Worm (Caenorhabditis elegans): Measurements from ENCODE around the gene C03A7.13.

C03A7.13 gene

DNA sequence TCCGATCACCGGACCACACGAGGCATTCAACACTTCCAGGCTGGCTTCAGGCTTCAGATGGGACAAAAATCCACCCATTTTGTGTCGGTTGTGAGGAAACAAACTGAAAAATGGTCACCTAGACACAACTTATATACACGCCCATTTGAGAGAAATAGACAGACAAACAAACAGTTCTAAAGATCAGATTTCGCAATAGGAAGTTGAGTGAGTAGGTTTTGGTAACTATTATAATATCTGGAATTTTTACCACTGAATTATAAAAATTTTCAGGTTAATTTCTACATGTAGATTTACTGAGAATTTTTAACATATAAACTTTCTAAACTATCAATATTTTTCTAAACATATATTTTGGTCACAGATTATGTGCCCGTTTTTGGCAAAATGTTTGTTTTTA lies 41.4 kb upstream of the C03A7.13 start, which contains the start of gene cest-32:
TSS of gene cest-32 (minus strand) at position 115 of the 400 bp plus-strand sequence.
- TF ChIP-seq cebp-1 (GFP tag; IDR thresholded peaks at IDR 0.05), result peak; percentile 81
- TF ChIP-seq cebp-1 (tag; optimal IDR thresholded peaks at IDR 0.05), result peak; percentile 96
- no peak for TF ChIP-seq F55B11.4 (tag; optimal IDR thresholded peaks at IDR 0.05; ENCODE audit: borderline replicate concordance, insufficient read depth)

ce11 chrV:5228513-5228912 lies 36.2 kb upstream of the C03A7.13 start:
- TF ChIP-seq madf-6 (GFP tag; IDR thresholded peaks at IDR 0.05) (0 out of 2 replicates have a peak, but pooled peaks have one; percentile 13), rpc-1 (optimal IDR thresholded peaks at IDR 0.05) (no peak), rpc-1 (tag; optimal IDR thresholded peaks at IDR 0.05) (no peak)

DNA sequence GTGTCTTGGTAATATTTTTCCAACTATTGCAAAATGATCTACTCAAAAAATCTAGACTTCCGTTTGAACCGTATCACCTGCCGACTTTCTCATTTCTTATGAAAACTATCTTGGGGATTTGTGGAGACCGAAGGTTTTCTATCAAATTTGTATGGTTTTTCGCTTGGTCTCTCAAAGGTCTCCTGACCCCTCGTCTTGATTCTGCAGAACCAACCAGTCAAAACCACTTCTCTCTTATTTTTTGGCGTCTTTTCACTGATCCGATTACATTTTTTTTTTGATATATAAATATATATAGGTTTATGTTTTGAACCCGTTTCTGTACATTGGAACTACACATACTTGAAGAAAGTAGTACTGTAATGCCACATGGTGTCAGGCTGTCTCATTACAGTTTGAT lies 33.3 kb upstream of the C03A7.13 start:
- no peak for TF ChIP-seq ztf-6 (GFP tag; IDR thresholded peaks at IDR 0.05)
- no peak for TF ChIP-seq unc-130 (GFP tag; optimal IDR thresholded peaks at IDR 0.05)
- no peak for TF ChIP-seq F22D6.2 (tag; optimal IDR thresholded peaks at IDR 0.05)
- TF ChIP-seq let-526 (GFP tag; IDR thresholded peaks at IDR 0.05), result no peak
- no peak for TF ChIP-seq madf-6 (GFP tag; IDR thresholded peaks at IDR 0.05)
- no peak for TF ChIP-seq nfyb-1 (GFP tag; IDR thresholded peaks at IDR 0.05)
- TF ChIP-seq hlh-26 (GFP tag; conservative IDR thresholded peaks at IDR 0.05), result no peak
- no peak for TF ChIP-seq lsl-1 (GFP tag; optimal IDR thresholded peaks at IDR 0.05)
- TF ChIP-seq gei-17 (GFP tag; optimal IDR thresholded peaks at IDR 0.05), result no peak
- TF ChIP-seq pha-4 (tag; optimal IDR thresholded peaks at IDR 0.05), result no peak
- TF ChIP-seq F23B12.7 (tag; optimal IDR thresholded peaks at IDR 0.05; ENCODE audit: insufficient read depth), result no peak
- no peak for TF ChIP-seq rcor-1 (GFP tag; IDR thresholded peaks at IDR 0.05)
- TF ChIP-seq aptf-2 (GFP tag; conservative IDR thresholded peaks at IDR 0.05), result no peak
- no peak for TF ChIP-seq zim-3 (tag; optimal IDR thresholded peaks at IDR 0.05)

DNA sequence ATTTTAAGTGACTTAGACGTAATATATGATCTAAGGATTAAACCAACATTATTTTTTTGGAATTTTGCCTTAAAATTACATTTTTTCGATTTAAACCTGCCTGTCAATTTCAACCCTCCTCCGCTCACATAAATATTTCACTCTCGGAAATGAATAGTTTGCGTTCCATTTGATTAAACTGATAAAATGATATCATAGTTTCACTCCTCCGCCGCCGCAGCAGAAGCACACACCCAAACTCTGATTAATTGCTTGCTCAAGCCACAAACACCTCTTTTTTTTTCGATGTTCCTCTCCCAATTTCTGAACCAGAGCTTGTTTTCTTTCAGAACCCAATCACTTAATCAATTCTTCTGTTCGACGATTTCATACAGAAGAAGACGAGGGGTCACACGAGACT lies 30.7 kb upstream of the C03A7.13 start, which contains the start of gene Y49G5B.1:
TSS of gene Y49G5B.1 (plus strand) at position 324 of the 400 bp plus-strand sequence.
- no peak for TF ChIP-seq hmg-20 (GFP tag; IDR thresholded peaks at IDR 0.05)
- TF ChIP-seq ceh-100 (GFP tag; IDR thresholded peaks at IDR 0.05), result no peak
- TF ChIP-seq zim-3 (tag; optimal IDR thresholded peaks at IDR 0.05), result no peak
- TF ChIP-seq dpl-1 (GFP tag; optimal IDR thresholded peaks at IDR 0.05), result no peak
- no peak for TF ChIP-seq hrde-1 (tag; optimal IDR thresholded peaks at IDR 0.05; ENCODE audit: borderline replicate concordance)
- peak; percentile 59 for TF ChIP-seq nhr-80 (tag; optimal IDR thresholded peaks at IDR 0.05)
- TF ChIP-seq C17E4.6 (GFP tag; IDR thresholded peaks at IDR 0.05), result no peak
- no peak for TF ChIP-seq nfya-2 (GFP tag; IDR thresholded peaks at IDR 0.05)
- TF ChIP-seq snpc-1.1 (tag; optimal IDR thresholded peaks at IDR 0.05; ENCODE audit: insufficient read depth), result no peak

DNA sequence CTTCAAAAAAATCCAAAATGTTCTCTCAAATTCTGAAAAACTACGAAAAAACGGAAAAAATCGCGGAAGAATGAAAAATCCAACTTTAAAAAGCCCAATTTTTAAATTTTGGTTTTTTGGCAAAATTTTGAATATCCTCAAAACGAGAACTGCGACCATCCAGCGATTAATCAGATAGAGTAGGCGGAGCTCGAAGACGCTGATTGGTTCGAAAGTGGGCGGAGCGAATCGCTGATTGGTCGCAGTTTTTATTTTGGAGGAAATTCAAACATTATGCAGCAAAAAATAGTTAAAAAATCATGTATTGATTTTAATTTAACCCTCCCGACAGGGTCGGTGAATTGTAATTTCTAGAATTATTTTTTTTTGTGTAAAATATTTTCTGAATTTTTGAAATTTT lies 21.3 kb upstream of the C03A7.13 start:
- TF ChIP-seq lin-54 (GFP tag; optimal IDR thresholded peaks at IDR 0.05), result no peak
- peak; percentile 93 for TF ChIP-seq nfyb-1 (GFP tag; IDR thresholded peaks at IDR 0.05)
- TF ChIP-seq attf-5 (GFP tag; optimal IDR thresholded peaks at IDR 0.05), result no peak
- TF ChIP-seq nfya-2 (GFP tag; IDR thresholded peaks at IDR 0.05), result 0 out of 2 replicates have a peak, but pooled peaks have one; percentile 72
- no peak for TF ChIP-seq sptf-2 (GFP tag; optimal IDR thresholded peaks at IDR 0.05)
- TF ChIP-seq tlf-1 (GFP tag; optimal IDR thresholded peaks at IDR 0.05), result no peak
- TF ChIP-seq nhr-179 (tag; optimal IDR thresholded peaks at IDR 0.05), result no peak
- TF ChIP-seq ztf-6 (GFP tag; IDR thresholded peaks at IDR 0.05), result no peak
- no peak for TF ChIP-seq rpc-1 (optimal IDR thresholded peaks at IDR 0.05)
- TF ChIP-seq rpc-1 (tag; optimal IDR thresholded peaks at IDR 0.05), result no peak

Data from whole organism, young adult.